Fruit fly (Drosophila melanogaster): ENCODE results near the gene pb.

The pb gene

DNA sequence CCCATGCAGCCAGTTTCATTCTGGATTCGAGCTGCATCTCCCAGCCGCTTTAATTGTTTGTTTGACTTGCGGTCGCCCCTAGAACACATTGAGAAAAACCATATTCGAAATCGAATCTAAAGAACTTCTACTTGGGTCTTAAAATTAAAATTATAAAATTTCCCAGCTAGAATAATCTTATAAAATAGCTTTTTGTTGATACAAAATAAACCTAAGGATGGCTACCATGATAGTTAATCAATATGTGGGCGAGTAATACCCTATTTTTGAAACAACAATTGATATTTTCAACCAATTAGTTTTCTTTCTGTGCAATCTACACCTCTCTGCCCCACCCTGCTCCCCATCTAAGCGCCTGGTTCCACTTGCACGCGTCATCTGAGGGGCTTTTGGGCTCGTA, 67.3 kb downstream of the pb start (continued):
- peak; percentile 23 for TF ChIP-seq CG3919 (GFP tag; optimal IDR thresholded peaks at IDR 0.05)
- no peak for TF ChIP-seq CG6163 (GFP tag; IDR thresholded peaks at IDR 0.05)
- TF ChIP-seq spab (GFP tag; optimal IDR thresholded peaks at IDR 0.05), result peak; percentile 5
- TF ChIP-seq Smox (GFP tag; optimal IDR thresholded peaks at IDR 0.05), result peak; percentile 15
- TF ChIP-seq Eip75B (GFP tag; optimal IDR thresholded peaks at IDR 0.05), result peak; percentile 3
- peak; percentile 30 for TF ChIP-seq CG6808 (GFP tag; optimal IDR thresholded peaks at IDR 0.05)
- peak; percentile 21 for TF ChIP-seq CG6792 (GFP tag; optimal IDR thresholded peaks at IDR 0.05)
- no peak for TF ChIP-seq Lpt (GFP tag; optimal IDR thresholded peaks at IDR 0.05)
- TF ChIP-seq cyc (GFP tag; optimal IDR thresholded peaks at IDR 0.05), result peak; percentile 43
- peak; percentile 26 for TF ChIP-seq Hr39 (GFP tag; optimal IDR thresholded peaks at IDR 0.05)
- TF ChIP-seq CG15336 (GFP tag; IDR thresholded peaks at IDR 0.05), result no peak
- no peak for TF ChIP-seq Blimp-1 (GFP tag; optimal IDR thresholded peaks at IDR 0.05)
- TF ChIP-seq Ets21C (GFP tag; optimal IDR thresholded peaks at IDR 0.05), result no peak
- TF ChIP-seq Hr38 (GFP tag; optimal IDR thresholded peaks at IDR 0.05), result no peak
- TF ChIP-seq Gug (GFP tag; IDR thresholded peaks at IDR 0.05), result no peak
- peak; percentile 30 for TF ChIP-seq CG3032 (tag; optimal IDR thresholded peaks at IDR 0.05)
- TF ChIP-seq net (GFP tag; optimal IDR thresholded peaks at IDR 0.05), result no peak
- TF ChIP-seq CG16779 (tag; optimal IDR thresholded peaks at IDR 0.05), result no peak
- TF ChIP-seq acj6 (GFP tag; optimal IDR thresholded peaks at IDR 0.05), result peak; percentile 18
- no peak for TF ChIP-seq eg (GFP tag; IDR thresholded peaks at IDR 0.05)
- peak; percentile 7 for TF ChIP-seq CG8632 (GFP tag; optimal IDR thresholded peaks at IDR 0.05)
- TF ChIP-seq CG7368 (GFP tag; optimal IDR thresholded peaks at IDR 0.05), result no peak
- TF ChIP-seq CG8319 (GFP tag; optimal IDR thresholded peaks at IDR 0.05), result no peak
- TF ChIP-seq CG6276 (GFP tag; optimal IDR thresholded peaks at IDR 0.05), result no peak
- no peak for TF ChIP-seq fkh (GFP tag; optimal IDR thresholded peaks at IDR 0.05)
- TF ChIP-seq CG10669 (GFP tag; optimal IDR thresholded peaks at IDR 0.05), result peak; percentile 39
- TF ChIP-seq topi (GFP tag; optimal IDR thresholded peaks at IDR 0.05), result peak; percentile 31
- no peak for TF ChIP-seq CG32006 (GFP tag; optimal IDR thresholded peaks at IDR 0.05)
- TF ChIP-seq CG6854 (GFP tag; optimal IDR thresholded peaks at IDR 0.05), result no peak
- peak; percentile 46 for TF ChIP-seq Met (GFP tag; optimal IDR thresholded peaks at IDR 0.05)
- TF ChIP-seq CG11902 (GFP tag; optimal IDR thresholded peaks at IDR 0.05), result no peak
- no peak for TF ChIP-seq CG4318 (GFP tag; optimal IDR thresholded peaks at IDR 0.05)
- TF ChIP-seq OdsH (GFP tag; optimal IDR thresholded peaks at IDR 0.05), result peak; percentile 10
- no peak for TF ChIP-seq vri (GFP tag; optimal IDR thresholded peaks at IDR 0.05)
- TF ChIP-seq Eip93F (GFP tag; optimal IDR thresholded peaks at IDR 0.05), result no peak
- peak; percentile 9 for TF ChIP-seq Sox14 (GFP tag; optimal IDR thresholded peaks at IDR 0.05)
- no peak for TF ChIP-seq CG8119 (GFP tag; IDR thresholded peaks at IDR 0.05)
- TF ChIP-seq Ets96B (tag; optimal IDR thresholded peaks at IDR 0.05), result no peak

dm6 chr3R:6672303-6673007, 69.4 kb downstream of the pb start:
- TF ChIP-seq salr (GFP tag; optimal IDR thresholded peaks at IDR 0.05) (no peak), svp (GFP tag) (peak; percentile 25)

DNA sequence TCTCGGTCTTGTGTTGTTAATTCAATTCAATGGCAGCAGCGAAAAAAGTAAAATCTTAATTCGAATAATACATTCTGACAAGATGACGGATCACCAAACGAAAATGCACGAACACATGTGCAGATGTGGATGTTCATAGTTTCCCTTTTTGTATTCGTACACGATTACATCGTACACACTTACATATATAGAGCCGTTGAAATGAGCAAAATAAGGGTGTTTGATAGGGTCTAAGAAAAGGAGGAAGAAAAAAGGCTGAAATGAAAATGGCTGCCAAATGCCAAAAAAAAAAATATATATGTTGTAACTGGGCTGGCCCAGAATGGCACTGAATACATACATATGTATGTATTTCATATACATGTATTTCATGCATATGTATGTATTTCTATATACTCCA, 73.6 kb downstream of the pb start:
- no peak for TF ChIP-seq Eip78C (GFP tag)
- no peak for TF ChIP-seq CG1621 (tag; optimal IDR thresholded peaks at IDR 0.05)
- no peak for TF ChIP-seq CG15336 (GFP tag; IDR thresholded peaks at IDR 0.05)
- no peak for TF ChIP-seq eg (GFP tag; IDR thresholded peaks at IDR 0.05)
- no peak for TF ChIP-seq dac (GFP tag; optimal IDR thresholded peaks at IDR 0.05)
- no peak for TF ChIP-seq CG6808 (GFP tag; optimal IDR thresholded peaks at IDR 0.05)
- TF ChIP-seq Ets96B (tag; optimal IDR thresholded peaks at IDR 0.05), result no peak
- no peak for TF ChIP-seq ss (GFP tag; optimal IDR thresholded peaks at IDR 0.05)
- no peak for TF ChIP-seq Hr39 (GFP tag; optimal IDR thresholded peaks at IDR 0.05)
- TF ChIP-seq Met (GFP tag; optimal IDR thresholded peaks at IDR 0.05), result no peak
- TF ChIP-seq CG31627 (GFP tag; optimal IDR thresholded peaks at IDR 0.05), result no peak
- TF ChIP-seq dsx (GFP tag; optimal IDR thresholded peaks at IDR 0.05; ENCODE audit: poor library complexity, severe bottlenecking), result no peak
- TF ChIP-seq fkh (GFP tag; optimal IDR thresholded peaks at IDR 0.05), result no peak
- no peak for TF ChIP-seq vri (GFP tag; optimal IDR thresholded peaks at IDR 0.05)
- no peak for TF ChIP-seq CG3919 (GFP tag; optimal IDR thresholded peaks at IDR 0.05)
- no peak for TF ChIP-seq lz (GFP tag; optimal IDR thresholded peaks at IDR 0.05)
- TF ChIP-seq CG32006 (GFP tag; optimal IDR thresholded peaks at IDR 0.05), result no peak
- TF ChIP-seq achi (GFP tag; optimal IDR thresholded peaks at IDR 0.05), result no peak
